Fruit fly (Drosophila melanogaster): ENCODE data around the gene FoxP.
A peak's percentile ranks its signal among the peaks of the same experiment; 100 is the strongest.

Gene FoxP

DNA sequence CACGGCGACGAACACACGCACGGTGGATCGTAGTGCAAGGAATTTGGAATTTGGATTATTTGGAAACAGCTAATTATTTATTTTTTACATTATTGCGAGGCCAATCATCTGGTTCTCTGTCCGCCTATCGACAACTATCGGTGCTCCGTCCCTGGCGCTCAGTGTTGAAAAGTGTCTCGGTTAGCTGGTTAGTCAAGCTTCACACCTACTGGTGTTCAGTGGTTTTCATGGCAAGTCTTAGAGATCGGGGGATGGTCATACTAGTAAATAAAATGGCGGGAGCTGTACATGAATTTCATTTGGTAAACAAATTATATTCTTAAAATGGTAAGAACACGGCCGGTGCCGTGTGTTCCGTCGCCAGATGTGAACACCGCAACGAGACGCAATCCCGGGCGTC is 19.8 kb downstream of the FoxP start, which contains the start of the genes trbd and dmt (continued):
- TF ChIP-seq tup (GFP tag; optimal IDR thresholded peaks at IDR 0.05) (peak; percentile 4), CG17385 (GFP tag; optimal IDR thresholded peaks at IDR 0.05) (no peak), insv (GFP tag; optimal IDR thresholded peaks at IDR 0.05) (peak in 1 of 2 experiments; percentile 73), hth (optimal IDR thresholded peaks at IDR 0.05) (no peak), CG13775 (GFP tag; optimal IDR thresholded peaks at IDR 0.05) (peak; percentile 33), Hmx (GFP tag; optimal IDR thresholded peaks at IDR 0.05) (no peak), sc (optimal IDR thresholded peaks at IDR 0.05) (no peak), sc (GFP tag; optimal IDR thresholded peaks at IDR 0.05) (no peak), CG1792 (GFP tag; optimal IDR thresholded peaks at IDR 0.05) (peak; percentile 69), crp (GFP tag; optimal IDR thresholded peaks at IDR 0.05) (peak; percentile 45 to 92), pfk (GFP tag; optimal IDR thresholded peaks at IDR 0.05) (no peak), Hsf (GFP tag; optimal IDR thresholded peaks at IDR 0.05) (peak; percentile 37), E2f1 (GFP tag; IDR thresholded peaks at IDR 0.05) (no peak), CG4854 (GFP tag; optimal IDR thresholded peaks at IDR 0.05) (no peak), ttk (GFP tag; IDR thresholded peaks at IDR 0.05) (no peak), sug (tag; optimal IDR thresholded peaks at IDR 0.05) (no peak), ash1 (GFP tag; optimal IDR thresholded peaks at IDR 0.05) (no peak), CG11398 (GFP tag; optimal IDR thresholded peaks at IDR 0.05) (peak; percentile 50), ab (GFP tag; optimal IDR thresholded peaks at IDR 0.05) (no peak), ap (GFP tag; IDR thresholded peaks at IDR 0.05) (no peak), vvl (GFP tag; IDR thresholded peaks at IDR 0.05) (no peak), CG3065 (GFP tag; optimal IDR thresholded peaks at IDR 0.05) (no peak), CG15269 (tag; optimal IDR thresholded peaks at IDR 0.05) (no peak), pzg (GFP tag; optimal IDR thresholded peaks at IDR 0.05) (peak; percentile 100), tll (GFP tag; optimal IDR thresholded peaks at IDR 0.05) (no peak), CG10462 (GFP tag; optimal IDR thresholded peaks at IDR 0.05) (peak; percentile 11), CG1233 (GFP tag; optimal IDR thresholded peaks at IDR 0.05) (no peak), p53 (GFP tag; optimal IDR thresholded peaks at IDR 0.05) (peak; percentile 78), Myb (GFP tag; optimal IDR thresholded peaks at IDR 0.05) (peak; percentile 78), CG9437 (GFP tag; optimal IDR thresholded peaks at IDR 0.05) (no peak), da (GFP tag; optimal IDR thresholded peaks at IDR 0.05) (peak; percentile 60), H15 (GFP tag; IDR thresholded peaks at IDR 0.05) (no peak), cwo (GFP tag; optimal IDR thresholded peaks at IDR 0.05) (no peak), Xrp1 (GFP tag; IDR thresholded peaks at IDR 0.05) (no peak), repo (GFP tag; optimal IDR thresholded peaks at IDR 0.05) (peak; percentile 41), sima (GFP tag; optimal IDR thresholded peaks at IDR 0.05) (peak; percentile 24), trh (GFP tag; optimal IDR thresholded peaks at IDR 0.05) (no peak), danr (GFP tag; IDR thresholded peaks at IDR 0.05) (no peak), Dip2 (GFP tag; IDR thresholded peaks at IDR 0.05) (no peak), Hr51 (GFP tag; optimal IDR thresholded peaks at IDR 0.05) (peak in 1 of 2 experiments; percentile 74), CG4360 (GFP tag; IDR thresholded peaks at IDR 0.05) (no peak), CG7963 (GFP tag; IDR thresholded peaks at IDR 0.05; ENCODE audit: partially characterized antibody) (no peak), CG1603 (tag; optimal IDR thresholded peaks at IDR 0.05) (peak; percentile 93), ind (GFP tag; optimal IDR thresholded peaks at IDR 0.05) (no peak), CkIIα-i1 (GFP tag; IDR thresholded peaks at IDR 0.05) (no peak), fd64A (GFP tag; optimal IDR thresholded peaks at IDR 0.05) (no peak), stwl (tag; optimal IDR thresholded peaks at IDR 0.05) (no peak), CoRest (tag; optimal IDR thresholded peaks at IDR 0.05) (no peak), CG32767 (GFP tag; IDR thresholded peaks at IDR 0.05) (no peak), CG3726 (GFP tag; IDR thresholded peaks at IDR 0.05) (no peak), slbo (GFP tag; IDR thresholded peaks at IDR 0.05) (no peak), Jarid2 (GFP tag; optimal IDR thresholded peaks at IDR 0.05) (no peak)
